Fruit fly (Drosophila melanogaster) whole organism, embryonic: Measurements from ENCODE around the gene Herc4.

ENCODE experiments used
- ATbp ChIP-seq: fragments of 200-800 bp; sonication (Bioruptor generic); optimal IDR thresholded peaks from 2 replicates; lab custom pipeline; 2017; ENCODE audit warnings: missing biosample characterization, mild to moderate bottlenecking, missing genetic modification characterization, missing genetic modification reagents
- CG10267 ChIP-seq: fragments of 200-800 bp; sonication (Bioruptor generic); optimal IDR thresholded peaks from 2 replicates; lab custom pipeline; 2018; ENCODE audit warnings: missing biosample characterization, mild to moderate bottlenecking, missing genetic modification characterization, moderate library complexity
- CG10462 ChIP-seq: fragments of 200-800 bp; sonication (Bioruptor generic); optimal IDR thresholded peaks from 2 replicates; lab custom pipeline; 2016; ENCODE audit warnings: missing biosample characterization, missing genetic modification characterization
- CG10543 ChIP-seq: fragments of 200-800 bp; sonication (Bioruptor generic); optimal IDR thresholded peaks from 3 replicates; lab custom pipeline; 2017; ENCODE audit warnings: missing biosample characterization, mild to moderate bottlenecking, missing genetic modification characterization, moderate library complexity
- CG12219 ChIP-seq: fragments of 200-800 bp; sonication (Bioruptor generic); optimal IDR thresholded peaks from 3 replicates; lab custom pipeline; 2018; ENCODE audit warnings: missing biosample characterization, mild to moderate bottlenecking, missing genetic modification characterization
- CG14014 ChIP-seq: fragments of 200-800 bp; sonication (Bioruptor generic); IDR thresholded peaks from 2 replicates; pipeline ENCODE4 v1.3.6; 2022; ENCODE audit warnings: missing biosample characterization, missing genetic modification characterization
- CG14667 ChIP-seq: fragments of 200-800 bp; sonication (Bioruptor generic); IDR thresholded peaks from 2 replicates; pipeline ENCODE4 v1.3.6; 2022; ENCODE audit warnings: missing biosample characterization, missing genetic modification characterization
- CG1529 ChIP-seq: fragments of 200-800 bp; sonication (Bioruptor generic); optimal IDR thresholded peaks from 3 replicates; lab custom pipeline; 2018; ENCODE audit warnings: missing biosample characterization, missing genetic modification characterization
- CG1603 ChIP-seq: fragments of 200-800 bp; sonication (Bioruptor generic); optimal IDR thresholded peaks from 2 replicates; lab custom pipeline; 2019; ENCODE audit warnings: missing biosample characterization, mild to moderate bottlenecking, missing genetic modification characterization, moderate library complexity
- CG30403 ChIP-seq: fragments of 200-800 bp; sonication (Bioruptor generic); optimal IDR thresholded peaks from 3 replicates; lab custom pipeline; 2016; ENCODE audit warnings: missing biosample characterization, missing genetic modification characterization
- CG33213 ChIP-seq: fragments of 200-800 bp; sonication (Bioruptor generic); optimal IDR thresholded peaks from 3 replicates; lab custom pipeline; 2016; ENCODE audit warnings: missing biosample characterization, missing genetic modification characterization
- CG33557 ChIP-seq: fragments of 200-800 bp; sonication (Bioruptor generic); optimal IDR thresholded peaks from 2 replicates; lab custom pipeline; 2019; ENCODE audit warnings: missing biosample characterization, mild to moderate bottlenecking, missing genetic modification characterization, moderate library complexity
- CG4404 ChIP-seq: fragments of 200-800 bp; sonication (Bioruptor generic); IDR thresholded peaks from 2 replicates; pipeline ENCODE4 v1.3.6; 2022; ENCODE audit warnings: missing biosample characterization, missing genetic modification characterization
- CG4854 ChIP-seq: fragments of 200-800 bp; sonication (Bioruptor generic); optimal IDR thresholded peaks from 2 replicates; lab custom pipeline; 2016; ENCODE audit warnings: missing biosample characterization, missing genetic modification characterization, inconsistent platforms
- CG7271 ChIP-seq: fragments of 200-800 bp; sonication (Bioruptor generic); optimal IDR thresholded peaks from 2 replicates; lab custom pipeline; 2018; ENCODE audit warnings: missing biosample characterization, mild to moderate bottlenecking, missing genetic modification characterization, moderate library complexity
- Dad ChIP-seq: fragments of 200-800 bp; sonication (Bioruptor generic); optimal IDR thresholded peaks from 3 replicates; lab custom pipeline; 2016; ENCODE audit warnings: missing biosample characterization, missing genetic modification characterization
- E2f1 ChIP-seq: fragments of 200-800 bp; sonication (Bioruptor generic); IDR thresholded peaks from 2 replicates; pipeline ENCODE4 v1.3.6; 2022; ENCODE audit warnings: missing biosample characterization, missing genetic modification characterization
- Hey ChIP-seq: fragments of 200-800 bp; sonication (Bioruptor generic); optimal IDR thresholded peaks from 3 replicates; lab custom pipeline; 2018; ENCODE audit warnings: missing biosample characterization, mild to moderate bottlenecking, missing genetic modification characterization
- Mad ChIP-seq: fragments of 200-800 bp; sonication (Bioruptor generic); optimal IDR thresholded peaks from 2 replicates; lab custom pipeline; 2016; ENCODE audit warnings: missing biosample characterization, missing genetic modification characterization
- NC2β ChIP-seq: fragments of 200-800 bp; sonication (Bioruptor generic); optimal IDR thresholded peaks from 2 replicates; lab custom pipeline; 2016; ENCODE audit warnings: missing biosample characterization, missing genetic modification characterization
- Nf-YA ChIP-seq: fragments of 200-800 bp; sonication (Bioruptor generic); IDR thresholded peaks from 2 replicates; pipeline ENCODE4 v1.3.6; 2022; ENCODE audit warnings: missing biosample characterization, missing genetic modification characterization
- Nf-YB ChIP-seq: fragments of 200-800 bp; sonication (Bioruptor generic); optimal IDR thresholded peaks from 3 replicates; lab custom pipeline; 2019; ENCODE audit warnings: missing biosample characterization, mild to moderate bottlenecking, missing genetic modification characterization, moderate library complexity
- NfI ChIP-seq: fragments of 200-800 bp; sonication (Bioruptor generic); optimal IDR thresholded peaks from 3 replicates; lab custom pipeline; 2018; ENCODE audit warnings: missing biosample characterization, mild to moderate bottlenecking, missing genetic modification characterization, moderate library complexity
- Oaz ChIP-seq: fragments of 200-800 bp; sonication (Bioruptor generic); IDR thresholded peaks from 2 replicates; pipeline ENCODE4 v1.3.6; 2022; ENCODE audit warnings: missing biosample characterization, missing genetic modification characterization
- Rx ChIP-seq: fragments of 200-800 bp; sonication (Bioruptor generic); IDR thresholded peaks from 2 replicates; pipeline ENCODE4 v1.3.6; 2022; ENCODE audit warnings: missing biosample characterization, missing genetic modification characterization
- Sry-β ChIP-seq: fragments of 200-800 bp; sonication (Bioruptor generic); optimal IDR thresholded peaks from 2 replicates; lab custom pipeline; 2018; ENCODE audit warnings: missing biosample characterization, mild to moderate bottlenecking, missing genetic modification characterization, moderate library complexity
- Stat92E ChIP-seq, 3 experiments: fragments of >200 bp in 2 of 3; fragments of 200-800 bp in 1 of 3; sonication (Bioruptor generic) in 1 of 3; optimal IDR thresholded peaks; 2 replicates each; lab custom pipeline; 2017 to 2019; ENCODE audit warnings: missing biosample characterization in 3 of 3, missing genetic modification characterization in 3 of 3, mild to moderate bottlenecking in 1 of 3, moderate library complexity in 1 of 3
- Trl ChIP-seq, 3 experiments: fragments of >200 bp in 2 of 3; fragments of 200-800 bp in 1 of 3; sonication (Bioruptor generic) in 1 of 3; optimal IDR thresholded peaks; 2 replicates in 1 of 3; 3 replicates in 2 of 3; lab custom pipeline; 2016 to 2017; ENCODE audit warnings: missing biosample characterization in 1 of 3, missing genetic modification characterization in 1 of 3
- ac ChIP-seq: fragments of 200-800 bp; sonication (Bioruptor generic); optimal IDR thresholded peaks from 3 replicates; lab custom pipeline; 2017; ENCODE audit warnings: missing biosample characterization, mild to moderate bottlenecking, missing genetic modification characterization
- bcd ChIP-seq: fragments of 200-800 bp; sonication (Bioruptor generic); optimal IDR thresholded peaks from 2 replicates; lab custom pipeline; 2017; ENCODE audit warnings: missing biosample characterization, mild to moderate bottlenecking, missing genetic modification characterization
- bowl ChIP-seq: fragments of 200-800 bp; sonication (Bioruptor generic); IDR thresholded peaks from 2 replicates; pipeline ENCODE4 v1.3.6; 2022; ENCODE audit warnings: missing biosample characterization, missing genetic modification characterization
- chm ChIP-seq: fragments of 200-800 bp; sonication (Bioruptor generic); IDR thresholded peaks from 2 replicates; pipeline ENCODE4 v1.3.6; 2022; ENCODE audit warnings: missing biosample characterization, missing genetic modification characterization
- croc ChIP-seq: fragments of 200-800 bp; sonication (Bioruptor generic); conservative IDR thresholded peaks from 3 replicates; pipeline ENCODE4 v1.3.6; 2022; ENCODE audit warnings: missing biosample characterization, missing genetic modification characterization
- dmrt11E ChIP-seq: fragments of 200-800 bp; sonication (Bioruptor generic); optimal IDR thresholded peaks from 3 replicates; lab custom pipeline; 2018; ENCODE audit warnings: missing biosample characterization, mild to moderate bottlenecking, missing genetic modification characterization, moderate library complexity
- emc ChIP-seq: fragments of 200-800 bp; sonication (Bioruptor generic); optimal IDR thresholded peaks from 2 replicates; lab custom pipeline; 2016; ENCODE audit warnings: missing biosample characterization, missing genetic modification characterization
- eyg ChIP-seq: fragments of 200-800 bp; sonication (Bioruptor generic); optimal IDR thresholded peaks from 3 replicates; lab custom pipeline; 2016; ENCODE audit warnings: missing biosample characterization, missing genetic modification characterization
- ham ChIP-seq: fragments of 200-800 bp; sonication (Bioruptor generic); IDR thresholded peaks from 2 replicates; pipeline ENCODE4 v1.3.6; 2022; ENCODE audit warnings: missing biosample characterization, missing genetic modification characterization
- jigr1 ChIP-seq: fragments of 200-800 bp; sonication (Bioruptor generic); IDR thresholded peaks from 3 replicates; pipeline ENCODE4 v1.3.6; 2022; ENCODE audit warnings: missing biosample characterization, missing genetic modification characterization
- lilli ChIP-seq: fragments of 200-800 bp; sonication (Bioruptor generic); optimal IDR thresholded peaks from 3 replicates; lab custom pipeline; 2016; ENCODE audit warnings: missing biosample characterization, missing genetic modification characterization
- lmd ChIP-seq: fragments of 200-800 bp; sonication (Bioruptor generic); IDR thresholded peaks from 2 replicates; pipeline ENCODE4 v1.3.6; 2022; ENCODE audit warnings: missing biosample characterization, missing genetic modification characterization
- nerfin-1 ChIP-seq: fragments of 200-800 bp; sonication (Bioruptor generic); optimal IDR thresholded peaks from 3 replicates; lab custom pipeline; 2019; ENCODE audit warnings: missing biosample characterization, mild to moderate bottlenecking, missing genetic modification characterization, moderate library complexity
- nom ChIP-seq: fragments of 200-800 bp; sonication (Bioruptor generic); optimal IDR thresholded peaks from 2 replicates; lab custom pipeline; 2017; ENCODE audit warnings: missing biosample characterization, missing genetic modification characterization, mild to moderate bottlenecking, moderate library complexity, missing genetic modification reagents
- ranshi ChIP-seq: fragments of 200-800 bp; sonication (Bioruptor generic); IDR thresholded peaks from 2 replicates; pipeline ENCODE4 v1.3.6; 2022; ENCODE audit warnings: missing biosample characterization, missing genetic modification characterization
- sqz ChIP-seq: fragments of 200-800 bp; sonication (Bioruptor generic); optimal IDR thresholded peaks from 3 replicates; lab custom pipeline; 2018; ENCODE audit warnings: missing biosample characterization, mild to moderate bottlenecking, missing genetic modification characterization
- ssp ChIP-seq: fragments of 200-800 bp; sonication (Bioruptor generic); IDR thresholded peaks from 2 replicates; pipeline ENCODE4 v1.3.6; 2022; ENCODE audit warnings: missing biosample characterization, missing genetic modification characterization
- trem ChIP-seq: fragments of 200-800 bp; optimal IDR thresholded peaks from 3 replicates; lab custom pipeline; 2019; ENCODE audit warnings: missing biosample characterization, mild to moderate bottlenecking, missing genetic modification characterization, moderate library complexity
- twi ChIP-seq: fragments of 200-800 bp; optimal IDR thresholded peaks from 2 replicates; lab custom pipeline; 2019; ENCODE audit warnings: missing biosample characterization, mild to moderate bottlenecking, missing genetic modification characterization, moderate library complexity
- zen2 ChIP-seq: fragments of 200-800 bp; sonication (Bioruptor generic); IDR thresholded peaks from 3 replicates; pipeline ENCODE4 v1.3.6; 2022; ENCODE audit warnings: missing biosample characterization, missing genetic modification characterization; ENCODE audit not compliant: partially characterized antibody
- zfh1 ChIP-seq: fragments of 200-800 bp; sonication (Bioruptor generic); IDR thresholded peaks from 3 replicates; pipeline ENCODE4 v1.3.6; 2022; ENCODE audit warnings: missing biosample characterization, missing genetic modification characterization

The Herc4 gene

dm6 chr3L:1319097-1319725, 5.7 kb downstream of the Herc4 start (continued):
- TF ChIP-seq NC2β (GFP tag; lab: Kevin White, UChicago) (peak; percentile 75), CG10462 (GFP tag; lab: Kevin White, UChicago) (peak; percentile 68), bowl (GFP tag; lab: Robert Waterston, UW) (peak; percentile 46; the same call in 1 of the 2 replicates), twi (tag; lab: Kevin White, UChicago) (peak; percentile 26), CG7271 (tag; lab: Kevin White, UChicago) (no peak), ac (no peak), NfI (GFP tag; lab: Kevin White, UChicago) (peak; percentile 80), ssp (GFP tag; lab: Robert Waterston, UW) (peak; percentile 67), chm (peak; percentile 73), Dad (GFP tag; lab: Kevin White, UChicago) (peak; percentile 45), sqz (GFP tag; lab: Kevin White, UChicago) (peak; percentile 55), CG1529 (GFP tag; lab: Kevin White, UChicago) (peak; percentile 81), trem (tag; lab: Kevin White, UChicago) (peak; percentile 73), CG30403 (GFP tag; lab: Kevin White, UChicago) (peak; percentile 81), ham (GFP tag; lab: Robert Waterston, UW) (no peak), nerfin-1 (tag; lab: Kevin White, UChicago) (peak; percentile 72), dmrt11E (tag; lab: Kevin White, UChicago) (peak; percentile 68), CG14667 (GFP tag; lab: Robert Waterston, UW) (peak; percentile 41; the same call in 1 of the 2 replicates), jigr1 (GFP tag; lab: Robert Waterston, UW) (0 out of 3 replicates have a peak, but pooled peaks have one; percentile 48), Hey (tag; lab: Kevin White, UChicago) (no peak), Nf-YB (GFP tag; lab: Kevin White, UChicago) (peak; percentile 38), Nf-YA (GFP tag; lab: Robert Waterston, UW) (peak; percentile 80), CG33557 (peak; percentile 41), CG12219 (GFP tag; lab: Kevin White, UChicago) (peak; percentile 76), Mad (GFP tag; lab: Kevin White, UChicago) (peak; percentile 63), lilli (peak; percentile 61), Oaz (peak; percentile 36; the same call in 1 of the 2 replicates), ATbp (peak; percentile 87), E2f1 (GFP tag; lab: Robert Waterston, UW) (peak; percentile 76), CG4404 (GFP tag; lab: Robert Waterston, UW) (0 out of 2 replicates have a peak, but pooled peaks have one; percentile 29), CG10267 (tag; lab: Kevin White, UChicago) (peak; percentile 21), ranshi (GFP tag; lab: Robert Waterston, UW) (peak; percentile 63), Sry-β (peak; percentile 24), CG10543 (GFP tag; lab: Kevin White, UChicago) (no peak), CG33213 (GFP tag; lab: Kevin White, UChicago) (peak; percentile 66), CG1603 (tag; lab: Kevin White, UChicago) (peak; percentile 89), Trl (optimal IDR thresholded peaks at IDR 0.05; lab: Kevin White, UChicago) (no peak), Trl (GFP tag; optimal IDR thresholded peaks at IDR 0.05; lab: Kevin White, UChicago) (peak; percentile 60), CG14014 (GFP tag; lab: Robert Waterston, UW) (peak; percentile 42; the same call in 1 of the 2 replicates), bcd (GFP tag; lab: Kevin White, UChicago) (peak; percentile 67), eyg (peak; percentile 50), nom (GFP tag; lab: Kevin White, UChicago) (peak; percentile 72), zen2 (GFP tag; lab: Robert Waterston, UW) (no peak), zfh1 (GFP tag; lab: Robert Waterston, UW) (peak; percentile 90), croc (peak; percentile 79), emc (GFP tag; lab: Kevin White, UChicago) (no peak), Rx (GFP tag; lab: Robert Waterston, UW) (peak; percentile 71), CG4854 (GFP tag; lab: Kevin White, UChicago) (peak; percentile 13), Stat92E (GFP tag; optimal IDR thresholded peaks at IDR 0.05; lab: Kevin White, UChicago) (no peak), lmd (GFP tag; lab: Robert Waterston, UW) (peak; percentile 74; the same call in 1 of the 2 replicates)
